Worm (Caenorhabditis elegans): ENCODE measurements around the gene Y110A2AL.10.

- no peak for TF ChIP-seq Y22D7AL.16 (tag; optimal IDR thresholded peaks at IDR 0.05)
- no peak for TF ChIP-seq pha-4 (tag; optimal IDR thresholded peaks at IDR 0.05)
- TF ChIP-seq nfya-1 (tag; optimal IDR thresholded peaks at IDR 0.05), result no peak
- no peak for TF ChIP-seq ceh-18 (tag; optimal IDR thresholded peaks at IDR 0.05)
- TF ChIP-seq pat-9 (tag; optimal IDR thresholded peaks at IDR 0.05), result no peak
- no peak for TF ChIP-seq unc-55 (GFP tag; optimal IDR thresholded peaks at IDR 0.05)
- no peak for TF ChIP-seq unc-42 (tag; optimal IDR thresholded peaks at IDR 0.05)
- no peak for TF ChIP-seq ets-4 (tag; optimal IDR thresholded peaks at IDR 0.05)
- TF ChIP-seq madf-2 (tag; optimal IDR thresholded peaks at IDR 0.05), result no peak
These were observed 9.4 kb upstream of the Y110A2AL.10 start for ce11 chrII:2881088-2881487.
